Worm (Caenorhabditis elegans) whole organism, early embryonic: ENCODE data around the gene F37C12.10.

ENCODE experiments used
- F13C5.2 ChIP-seq: sonication (generic microtip); optimal IDR thresholded peaks from 2 replicates; lab custom pipeline; 2017; ENCODE audit warnings: mild to moderate bottlenecking, missing genetic modification characterization, inconsistent platforms, missing compliant biosample characterization
- ama-1 ChIP-seq: fragments of 150-350 bp; optimal IDR thresholded peaks from 2 replicates; lab custom pipeline; 2014
- ceh-13 ChIP-seq: fragments of 200-800 bp; sonication (Bioruptor generic); optimal IDR thresholded peaks from 2 replicates; lab custom pipeline; 2018; ENCODE audit warnings: mild to moderate bottlenecking, missing genetic modification characterization, missing compliant biosample characterization
- ceh-36 ChIP-seq: sonication (generic microtip); optimal IDR thresholded peaks from 2 replicates; lab custom pipeline; 2016; ENCODE audit warnings: missing genetic modification characterization, inconsistent platforms, missing compliant biosample characterization
- hmbx-1 ChIP-seq: sonication (generic microtip); optimal IDR thresholded peaks from 2 replicates; lab custom pipeline; 2016; ENCODE audit warnings: mild to moderate bottlenecking, missing genetic modification characterization, missing compliant biosample characterization
- tbx-11 ChIP-seq: fragments of 200-800 bp; sonication (Bioruptor generic); IDR thresholded peaks from 2 replicates; pipeline ENCODE4 v1.3.6; 2022; ENCODE audit warnings: missing genetic modification characterization, missing compliant biosample characterization
- tbx-37 ChIP-seq: fragments of 200-800 bp; sonication (Bioruptor generic); conservative IDR thresholded peaks from 2 replicates; pipeline ENCODE4 v1.3.6; 2022; ENCODE audit warnings: missing genetic modification reagents, missing genetic modification characterization, missing compliant biosample characterization

DNA sequence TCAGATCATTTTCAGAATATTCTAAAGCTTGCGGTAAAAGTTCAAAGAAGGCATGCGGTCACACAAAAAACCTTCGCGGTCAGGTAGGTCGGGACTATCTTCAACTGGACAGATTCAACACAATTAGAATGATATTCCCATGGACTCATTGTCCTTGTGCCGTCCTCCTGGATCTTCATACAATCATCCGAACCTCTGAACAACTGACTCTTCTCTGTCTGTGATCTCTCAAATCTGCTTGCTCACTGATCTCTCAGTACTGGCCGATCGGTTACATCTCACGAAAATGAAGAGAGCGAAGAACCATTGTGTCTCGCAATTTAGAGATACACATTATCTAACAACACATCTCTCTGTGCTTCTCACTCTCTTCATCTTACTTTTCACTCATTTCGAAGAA is 27.3 kb upstream of the F37C12.10 start:
- TF ChIP-seq hmbx-1 (tag; lab: Kevin White, UChicago), result no peak
- TF ChIP-seq tbx-11 (GFP tag; lab: Robert Waterston, UW), result no peak
- TF ChIP-seq ceh-13 (GFP tag; lab: Kevin White, UChicago), result no peak
- no peak for TF ChIP-seq tbx-37 (GFP tag; lab: Robert Waterston, UW)
- TF ChIP-seq F13C5.2 (tag; lab: Kevin White, UChicago), result no peak
- no peak for TF ChIP-seq ceh-36 (tag; lab: Kevin White, UChicago)
- TF ChIP-seq ama-1, result no peak
